Fruit fly (Drosophila melanogaster) whole organism, prepupa: Measurements from ENCODE around the gene Atac3.
A peak's percentile ranks its signal among the peaks of the same experiment; 100 is the strongest.

Source experiments
- CG11902 ChIP-seq: fragments of 200-800 bp; sonication (Bioruptor generic); optimal IDR thresholded peaks from 3 replicates; lab custom pipeline; 2016; ENCODE audit warnings: missing biosample characterization, missing genetic modification characterization
- CG15336 ChIP-seq: fragments of 200-800 bp; sonication (Bioruptor generic); IDR thresholded peaks from 2 replicates; pipeline ENCODE4 v1.3.6; 2022; ENCODE audit warnings: missing biosample characterization, missing genetic modification characterization
- CG7368 ChIP-seq: fragments of 200-800 bp; sonication (Bioruptor generic); optimal IDR thresholded peaks from 3 replicates; lab custom pipeline; 2016; ENCODE audit warnings: missing biosample characterization, missing genetic modification characterization
- CG9139 ChIP-seq: fragments of 200-800 bp; sonication (Bioruptor generic); optimal IDR thresholded peaks from 3 replicates; lab custom pipeline; 2017; ENCODE audit warnings: missing biosample characterization, mild to moderate bottlenecking, missing genetic modification characterization
- Ets96B ChIP-seq: fragments of 200-800 bp; optimal IDR thresholded peaks from 2 replicates; lab custom pipeline; 2019; ENCODE audit warnings: missing biosample characterization, mild to moderate bottlenecking, missing genetic modification characterization, moderate library complexity
- Hr39 ChIP-seq: fragments of 200-800 bp; sonication (Bioruptor generic); optimal IDR thresholded peaks from 2 replicates; lab custom pipeline; 2016; ENCODE audit warnings: missing biosample characterization, missing genetic modification characterization
- cyc ChIP-seq: fragments of 200-800 bp; sonication (Bioruptor generic); optimal IDR thresholded peaks from 3 replicates; lab custom pipeline; 2016; ENCODE audit warnings: missing biosample characterization, missing genetic modification characterization
- dsx ChIP-seq: fragments of 200-800 bp; optimal IDR thresholded peaks from 3 replicates; lab custom pipeline; 2019; ENCODE audit warnings: missing biosample characterization, mild to moderate bottlenecking, missing genetic modification characterization, moderate library complexity; ENCODE audit not compliant: poor library complexity, severe bottlenecking
- ss ChIP-seq, 2 experiments: fragments of 200-800 bp; sonication (Bioruptor generic); optimal IDR thresholded peaks; 2 replicates in 1 of 2; 3 replicates in 1 of 2; lab custom pipeline; 2017 to 2018; ENCODE audit warnings: mild to moderate bottlenecking in 2 of 2, missing biosample characterization in 2 of 2, missing genetic modification characterization in 2 of 2, moderate library complexity in 1 of 2
- topi ChIP-seq: fragments of 200-800 bp; sonication (Bioruptor generic); optimal IDR thresholded peaks from 3 replicates; lab custom pipeline; 2016; ENCODE audit warnings: missing biosample characterization, missing genetic modification characterization

DNA sequence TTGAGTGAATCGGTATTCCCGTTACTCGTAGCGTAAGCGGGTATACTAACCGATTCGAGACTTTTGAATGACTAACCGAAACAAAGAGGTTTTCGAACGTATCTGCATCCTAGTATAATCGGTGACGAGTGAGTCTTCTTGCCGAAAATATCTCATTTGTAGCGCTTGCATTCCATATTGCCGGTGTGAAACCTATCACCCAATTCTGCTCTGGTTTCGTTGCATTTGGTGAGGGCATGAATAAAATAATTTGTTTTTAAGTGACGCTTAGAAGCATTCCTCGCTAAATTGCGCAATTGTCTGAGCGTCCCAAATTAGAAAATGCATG lies 7.8 kb downstream of the Atac3 start:
- no peak for TF ChIP-seq CG9139 (GFP tag; lab: Kevin White, UChicago)
- TF ChIP-seq CG15336 (GFP tag; lab: Robert Waterston, UW), result 0 out of 2 replicates have a peak, but pooled peaks have one; percentile 4
- TF ChIP-seq CG7368, result no peak
- TF ChIP-seq cyc (GFP tag; lab: Kevin White, UChicago), result no peak
- no peak for TF ChIP-seq Hr39 (GFP tag; lab: Kevin White, UChicago)
- no peak for TF ChIP-seq ss (GFP tag; optimal IDR thresholded peaks at IDR 0.05; lab: Kevin White, UChicago)
- no peak for TF ChIP-seq Ets96B (tag; lab: Kevin White, UChicago)
- no peak for TF ChIP-seq dsx
- TF ChIP-seq topi, result no peak
- TF ChIP-seq CG11902, result no peak
